Comparison of ENCODE assay signal across 1 fruit fly cellular context in genomic region chr3L:5145814-5146244, dm6.
TF ChIP-seq lines count a peak whose summit lies in the region.

TSS of gene Fitm (minus strand) at chr3L:5146063.
TSS of gene AlaRS-m (plus strand) at chr3L:5146098.

TF ChIP-seq in whole organism, embryonic, 481 proteins besides CTCF, POLR2A, EP300 and RAD21 (continued from another document):
- TF ChIP-seq kni (GFP tag; optimal IDR thresholded peaks at IDR 0.05; lab: Kevin White, UChicago) (peak; percentile 72), grau (tag; optimal IDR thresholded peaks at IDR 0.05; lab: Kevin White, UChicago) (no peak), gcm (GFP tag; optimal IDR thresholded peaks at IDR 0.05; lab: Kevin White, UChicago) (no peak), Fer2 (tag; optimal IDR thresholded peaks at IDR 0.05; lab: Kevin White, UChicago) (no peak), unc-4 (GFP tag; IDR thresholded peaks at IDR 0.05; lab: Robert Waterston, UW; ENCODE audit: partially characterized antibody) (0 out of 2 replicates have a peak, but pooled peaks have one; percentile 25), psq (GFP tag; optimal IDR thresholded peaks at IDR 0.05; lab: Kevin White, UChicago) (no peak), NFAT (GFP tag; IDR thresholded peaks at IDR 0.05; lab: Robert Waterston, UW) (peak; percentile 45; the same call in 1 of the 2 replicates), tup (GFP tag; optimal IDR thresholded peaks at IDR 0.05; lab: Kevin White, UChicago) (no peak), stwl (tag; optimal IDR thresholded peaks at IDR 0.05; lab: Kevin White, UChicago) (peak; percentile 30), Optix (GFP tag; IDR thresholded peaks at IDR 0.05; lab: Robert Waterston, UW) (no peak)
